Worm (Caenorhabditis elegans) whole organism, midembryonic: ENCODE data around the gene srbc-56.
"Not testable (repeated sequence)": the region's sequence is repeated elsewhere in the genome, so short reads cannot be mapped to it uniquely, and the experiment has no call there.

Experiments used
- T22C8.4 ChIP-seq: fragments of 200-800 bp; sonication (Bioruptor generic); IDR thresholded peaks from 2 replicates; pipeline ENCODE4 v1.3.6; 2022; ENCODE audit warnings: missing genetic modification characterization, missing compliant biosample characterization
- cog-1 ChIP-seq: sonication (generic microtip); optimal IDR thresholded peaks from 2 replicates; lab custom pipeline; 2016; ENCODE audit warnings: missing genetic modification characterization, missing compliant biosample characterization
- flt-1 ChIP-seq: fragments of 200-800 bp; sonication (Bioruptor generic); IDR thresholded peaks from 2 replicates; pipeline ENCODE4 v1.3.6; 2022; ENCODE audit warnings: missing genetic modification characterization, missing compliant biosample characterization
- klf-2 ChIP-seq: fragments of 200-800 bp; sonication (Bioruptor generic); conservative IDR thresholded peaks from 2 replicates; pipeline ENCODE4 v1.3.6; 2022; ENCODE audit warnings: missing genetic modification reagents, missing genetic modification characterization, missing compliant biosample characterization
- med-1 ChIP-seq: sonication (generic microtip); optimal IDR thresholded peaks from 2 replicates; lab custom pipeline; 2017; ENCODE audit warnings: missing genetic modification characterization, mild to moderate bottlenecking, missing compliant biosample characterization, antibody characterized with exemption, missing genetic modification reagents; ENCODE audit not compliant: insufficient read depth
- ref-1 ChIP-seq: fragments of 200-800 bp; sonication (Bioruptor generic); conservative IDR thresholded peaks from 2 replicates; pipeline ENCODE4 v1.3.6; 2022; ENCODE audit warnings: missing genetic modification reagents, missing genetic modification characterization, missing compliant biosample characterization
- tab-1 ChIP-seq: fragments of 200-800 bp; sonication (Bioruptor generic); IDR thresholded peaks from 2 replicates; pipeline ENCODE4 v1.3.6; 2022; ENCODE audit warnings: missing genetic modification characterization, missing compliant biosample characterization
- ztf-23 ChIP-seq: fragments of 200-800 bp; sonication (Bioruptor generic); IDR thresholded peaks from 2 replicates; pipeline ENCODE4 v1.3.6; 2022; ENCODE audit warnings: missing genetic modification reagents, missing genetic modification characterization, missing compliant biosample characterization
- ztf-29 ChIP-seq: fragments of 200-800 bp; sonication (Bioruptor generic); IDR thresholded peaks from 2 replicates; pipeline ENCODE4 v1.3.6; 2022; ENCODE audit warnings: missing genetic modification reagents, missing genetic modification characterization, missing compliant biosample characterization

The srbc-56 gene

ce11 chrV:15803748-15804147, 27.7 kb downstream of the srbc-56 start, which contains the start of gene T26E4.18:
TSS of gene T26E4.18 (minus strand) at chrV:15803848.
- not testable (repeated sequence) for TF ChIP-seq tab-1, ztf-23, ref-1 (GFP tag; lab: Robert Waterston, UW)

DNA sequence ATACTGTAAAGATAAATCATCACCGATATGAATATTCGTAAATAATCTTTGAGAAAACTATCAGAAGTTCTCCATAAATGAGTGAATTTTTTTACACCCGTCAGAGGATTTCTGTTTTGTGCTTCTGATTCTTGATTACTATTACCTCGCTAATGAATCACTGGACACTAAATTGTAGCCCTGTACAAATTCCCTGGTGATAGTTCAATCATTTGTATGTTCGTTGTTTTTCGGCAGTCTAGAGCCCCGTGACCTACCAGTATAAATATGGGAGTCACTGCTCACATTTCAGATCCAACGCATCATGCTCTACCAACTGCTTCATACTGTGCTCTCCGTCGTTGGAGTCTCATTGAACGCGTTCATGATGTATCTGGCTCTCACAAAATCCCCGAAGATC, 28.4 kb downstream of the srbc-56 start, which contains the start of gene srd-27:
Gene srd-27 (plus strand): TSS at position 301 of the 400 bp plus-strand sequence.
- TF ChIP-seq cog-1 (tag; lab: Kevin White, UChicago); tab-1 (GFP tag; lab: Robert Waterston, UW); klf-2 (GFP tag; lab: Robert Waterston, UW): not testable (repeated sequence)

DNA sequence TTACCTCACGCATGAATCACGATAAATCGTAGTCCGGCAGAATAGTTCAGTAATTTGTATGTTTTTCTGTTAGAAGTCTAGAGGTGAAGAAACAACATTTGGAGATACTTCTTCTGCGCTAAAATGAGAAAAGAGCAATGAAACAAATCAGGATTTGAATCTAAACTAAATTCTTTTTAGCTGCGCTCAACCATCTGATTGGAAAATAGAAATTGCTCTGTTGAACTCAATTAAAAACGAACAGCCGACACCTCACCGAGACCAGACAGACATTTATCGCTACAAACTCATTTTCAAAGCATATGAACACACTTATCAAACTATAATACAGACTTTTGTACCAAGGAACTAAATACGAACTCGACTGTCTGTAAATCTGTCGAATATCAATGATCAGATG, 28.9 kb downstream of the srbc-56 start, which contains the start of gene T26E4.9:
Gene T26E4.9 (minus strand): TSS at position 101 of the 400 bp plus-strand sequence.
- TF ChIP-seq cog-1 (tag; lab: Kevin White, UChicago); tab-1 (GFP tag; lab: Robert Waterston, UW); T22C8.4 (GFP tag; lab: Robert Waterston, UW): not testable (repeated sequence)

DNA sequence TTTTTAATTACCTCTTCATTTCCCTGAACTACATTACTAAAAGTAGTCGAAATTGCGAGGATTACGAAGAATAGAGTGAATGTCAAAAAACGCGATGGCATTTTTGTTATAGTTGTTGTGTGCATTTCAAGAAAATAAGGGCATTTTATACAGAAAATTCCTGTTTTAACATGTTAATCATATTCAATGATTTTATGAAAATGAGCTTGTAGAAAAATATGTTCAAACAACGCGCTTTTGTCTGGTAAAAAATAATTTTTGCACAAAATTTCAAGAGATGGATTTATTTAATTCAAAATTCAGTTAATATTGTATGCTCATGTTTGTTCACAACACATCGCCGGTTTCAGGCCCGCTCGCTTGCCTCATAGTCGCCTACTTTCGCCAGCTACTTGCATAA, 33.4 kb downstream of the srbc-56 start, which contains the start of gene T26E4.10:
Gene T26E4.10 (minus strand): TSS at position 101 of the 400 bp plus-strand sequence.
- TF ChIP-seq ztf-23 (GFP tag; lab: Robert Waterston, UW) (no peak), flt-1 (GFP tag; lab: Robert Waterston, UW) (no peak), tab-1 (GFP tag; lab: Robert Waterston, UW) (no peak), med-1 (GFP tag; lab: Kevin White, UChicago) (no peak), ref-1 (GFP tag; lab: Robert Waterston, UW) (no peak), ztf-29 (no peak), cog-1 (tag; lab: Kevin White, UChicago) (no peak), klf-2 (GFP tag; lab: Robert Waterston, UW) (no peak), T22C8.4 (GFP tag; lab: Robert Waterston, UW) (no peak)

- TF ChIP-seq med-1 (GFP tag; lab: Kevin White, UChicago) (no peak), T22C8.4 (GFP tag; lab: Robert Waterston, UW) (no peak), ztf-29 (no peak), ztf-23 (GFP tag; lab: Robert Waterston, UW) (no peak), klf-2 (GFP tag; lab: Robert Waterston, UW) (no peak), cog-1 (tag; lab: Kevin White, UChicago) (no peak), flt-1 (GFP tag; lab: Robert Waterston, UW) (no peak), tab-1 (GFP tag; lab: Robert Waterston, UW) (no peak), ref-1 (GFP tag; lab: Robert Waterston, UW) (no peak)
These were observed 35.4 kb downstream of the srbc-56 start, which contains the start of gene nhr-223 for ce11 chrV:15796087-15796486. TSS of gene nhr-223 (plus strand) at chrV:15796387.

DNA sequence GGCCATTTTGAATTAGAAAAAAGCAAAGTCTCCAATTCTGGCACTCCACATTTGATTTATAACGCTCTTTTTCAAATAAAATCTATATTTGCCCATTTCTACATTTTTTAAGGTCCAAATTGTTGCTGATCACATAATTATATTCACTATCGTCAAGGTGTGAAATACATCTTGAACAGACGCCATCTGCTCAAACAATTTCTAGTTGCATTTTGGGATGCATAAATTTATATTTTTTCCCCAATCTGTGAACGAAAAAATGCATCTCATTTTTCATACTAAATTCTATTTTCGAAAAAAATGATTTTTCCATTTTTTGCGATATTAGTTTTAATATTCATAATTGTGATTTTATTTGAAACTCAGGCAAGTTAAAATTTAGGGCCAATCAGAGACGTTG, 38.2 kb downstream of the srbc-56 start, which contains the start of gene T26E4.7:
Gene T26E4.7 (plus strand): TSS at position 301 of the 400 bp plus-strand sequence.
- TF ChIP-seq ztf-29 (no peak), med-1 (GFP tag; lab: Kevin White, UChicago) (no peak), tab-1 (GFP tag; lab: Robert Waterston, UW) (no peak), cog-1 (tag; lab: Kevin White, UChicago) (no peak), flt-1 (GFP tag; lab: Robert Waterston, UW) (no peak), T22C8.4 (GFP tag; lab: Robert Waterston, UW) (no peak), ref-1 (GFP tag; lab: Robert Waterston, UW) (no peak), klf-2 (GFP tag; lab: Robert Waterston, UW) (no peak), ztf-23 (GFP tag; lab: Robert Waterston, UW) (no peak)

DNA sequence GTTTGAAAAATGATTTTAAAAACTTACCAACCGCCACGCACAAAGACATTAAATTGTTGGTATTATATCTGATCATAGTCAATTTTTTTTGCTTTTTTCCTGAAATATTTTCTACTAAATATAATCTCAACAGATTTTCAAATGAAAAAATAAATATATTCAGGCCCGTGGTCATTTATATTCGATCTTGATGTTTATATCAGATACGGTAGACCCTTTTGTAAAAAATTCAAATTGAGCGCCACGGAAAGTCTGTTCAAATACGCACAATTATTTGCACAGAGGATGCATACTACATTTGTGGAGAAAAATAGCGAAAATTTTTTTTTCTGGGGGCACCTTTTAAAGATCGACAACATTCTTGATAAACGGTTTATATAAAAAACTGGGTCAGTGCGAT, 39.1 kb downstream of the srbc-56 start, which contains the start of gene T26E4.4:
Gene T26E4.4 (minus strand): TSS at position 101 of the 400 bp plus-strand sequence.
- TF ChIP-seq ztf-29 (no peak), cog-1 (tag; lab: Kevin White, UChicago) (no peak), tab-1 (GFP tag; lab: Robert Waterston, UW) (no peak), ztf-23 (GFP tag; lab: Robert Waterston, UW) (no peak), flt-1 (GFP tag; lab: Robert Waterston, UW) (no peak), med-1 (GFP tag; lab: Kevin White, UChicago) (no peak), T22C8.4 (GFP tag; lab: Robert Waterston, UW) (no peak), ref-1 (GFP tag; lab: Robert Waterston, UW) (no peak), klf-2 (GFP tag; lab: Robert Waterston, UW) (no peak)

- TF ChIP-seq tab-1 (GFP tag; lab: Robert Waterston, UW) (no peak), cog-1 (tag; lab: Kevin White, UChicago) (no peak), klf-2 (GFP tag; lab: Robert Waterston, UW) (no peak), ztf-29 (no peak), med-1 (GFP tag; lab: Kevin White, UChicago) (no peak), ztf-23 (GFP tag; lab: Robert Waterston, UW) (no peak), ref-1 (GFP tag; lab: Robert Waterston, UW) (no peak), T22C8.4 (GFP tag; lab: Robert Waterston, UW) (no peak), flt-1 (GFP tag; lab: Robert Waterston, UW) (no peak)
These were observed 49.0 kb downstream of the srbc-56 start, which contains the start of gene T26E4.3 for ce11 chrV:15782494-15782893. TSS of gene T26E4.3 (plus strand) at chrV:15782794.

ce11 chrV:15781086-15781485, 50.4 kb downstream of the srbc-56 start, which contains the start of gene T26E4.2:
TSS of gene T26E4.2 (plus strand) at chrV:15781386.
- TF ChIP-seq ref-1 (GFP tag; lab: Robert Waterston, UW) (no peak), med-1 (GFP tag; lab: Kevin White, UChicago) (no peak), klf-2 (GFP tag; lab: Robert Waterston, UW) (no peak), cog-1 (tag; lab: Kevin White, UChicago) (no peak), ztf-29 (no peak), flt-1 (GFP tag; lab: Robert Waterston, UW) (no peak), tab-1 (GFP tag; lab: Robert Waterston, UW) (no peak), ztf-23 (GFP tag; lab: Robert Waterston, UW) (no peak), T22C8.4 (GFP tag; lab: Robert Waterston, UW) (no peak)
